Worm (Caenorhabditis elegans): Measurements from ENCODE around the gene srlf-34.

srlf-34 gene

DNA sequence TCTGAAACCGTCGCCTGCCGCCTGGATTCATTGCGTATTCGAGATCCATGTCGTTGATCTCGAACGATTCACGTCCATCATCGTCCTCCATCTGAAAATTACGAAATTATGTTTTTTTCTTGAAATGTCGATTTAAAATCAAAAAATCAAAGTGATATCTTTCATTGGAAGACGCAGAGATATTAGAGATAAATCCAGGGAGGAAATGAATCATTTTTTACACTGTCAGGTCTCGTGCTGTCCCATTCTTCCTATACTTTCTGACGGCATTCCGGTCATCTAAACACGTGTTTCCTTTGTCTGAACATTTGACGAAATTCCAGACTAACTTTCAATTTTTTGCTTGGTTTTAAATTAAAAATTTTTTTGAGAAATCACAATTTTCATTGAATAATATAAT lies 37.8 kb downstream of the srlf-34 start, which contains the start of gene stip-1:
Gene stip-1 (minus strand): TSS at position 98 of the 400 bp plus-strand sequence.
- TF ChIP-seq hmg-4 (GFP tag; optimal IDR thresholded peaks at IDR 0.05): no peak
- TF ChIP-seq B0310.2 (tag; optimal IDR thresholded peaks at IDR 0.05): no peak
- TF ChIP-seq ceh-13 (GFP tag; optimal IDR thresholded peaks at IDR 0.05): no peak
- TF ChIP-seq scrt-1 (GFP tag; IDR thresholded peaks at IDR 0.05): no peak
- no peak for TF ChIP-seq flt-1 (GFP tag; IDR thresholded peaks at IDR 0.05)
- TF ChIP-seq pes-1 (GFP tag; IDR thresholded peaks at IDR 0.05): no peak
- TF ChIP-seq ets-7 (tag; optimal IDR thresholded peaks at IDR 0.05): no peak
- no peak for TF ChIP-seq tbx-11 (GFP tag; IDR thresholded peaks at IDR 0.05)
- no peak for TF ChIP-seq hmbx-1 (tag; optimal IDR thresholded peaks at IDR 0.05)
- TF ChIP-seq F13C5.2 (tag; optimal IDR thresholded peaks at IDR 0.05): no peak
- no peak for TF ChIP-seq ama-1 (optimal IDR thresholded peaks at IDR 0.05)
- no peak for TF ChIP-seq hnd-1 (tag; optimal IDR thresholded peaks at IDR 0.05)
- no peak for TF ChIP-seq ceh-36 (tag; optimal IDR thresholded peaks at IDR 0.05)
- no peak for TF ChIP-seq aly-1 (tag; optimal IDR thresholded peaks at IDR 0.05)

DNA sequence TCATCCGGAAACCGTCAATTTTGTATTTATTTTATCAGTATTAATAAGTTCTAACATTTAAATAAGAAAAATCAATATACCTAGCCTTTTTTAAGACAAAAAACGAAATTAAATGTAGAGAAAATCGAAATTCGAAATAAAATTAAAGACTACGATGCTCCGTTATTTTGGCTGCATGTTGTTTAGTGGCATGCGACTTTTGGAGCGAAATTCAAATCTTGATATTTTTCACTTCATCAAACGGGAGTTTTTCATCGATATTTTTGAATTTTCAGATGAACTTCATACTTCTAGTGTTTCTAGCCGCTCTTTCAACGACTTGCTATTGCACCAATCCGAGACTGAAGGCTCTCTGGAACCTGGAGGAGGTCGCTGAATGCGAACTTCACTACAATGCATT lies 38.4 kb downstream of the srlf-34 start, which contains the start of gene C07E3.9:
Gene C07E3.9 (plus strand): TSS at position 270 of the 400 bp plus-strand sequence.
- no peak for TF ChIP-seq F13C5.2 (tag; optimal IDR thresholded peaks at IDR 0.05)
- no peak for TF ChIP-seq hmg-4 (GFP tag; optimal IDR thresholded peaks at IDR 0.05)

DNA sequence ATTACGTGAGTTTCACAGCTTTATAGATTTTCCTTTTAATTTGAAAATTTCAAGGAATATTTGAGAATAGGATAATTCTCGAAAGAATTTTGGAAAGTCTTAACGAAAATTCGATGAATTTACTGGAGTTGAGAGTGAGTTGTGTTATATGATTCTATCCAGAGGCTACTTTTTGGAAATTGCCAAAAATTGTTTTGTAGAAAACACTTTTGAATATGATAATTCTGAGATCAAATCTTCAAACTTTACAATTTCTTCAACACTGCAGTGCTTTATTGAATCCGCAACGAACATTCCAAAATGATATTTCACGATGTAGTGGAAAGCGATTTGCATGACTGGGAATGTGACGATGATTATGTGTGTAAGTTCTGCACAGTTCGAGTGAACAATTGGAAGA lies 39.9 kb downstream of the srlf-34 start, which contains the start of gene C07E3.8:
Gene C07E3.8 (plus strand): TSS at position 301 of the 400 bp plus-strand sequence.
- TF ChIP-seq pes-1 (GFP tag; IDR thresholded peaks at IDR 0.05) (no peak), F13C5.2 (tag; optimal IDR thresholded peaks at IDR 0.05) (no peak), ets-7 (tag; optimal IDR thresholded peaks at IDR 0.05) (no peak), B0310.2 (tag; optimal IDR thresholded peaks at IDR 0.05) (no peak), ama-1 (optimal IDR thresholded peaks at IDR 0.05) (no peak), ceh-13 (GFP tag; optimal IDR thresholded peaks at IDR 0.05) (no peak), tra-4 (tag; optimal IDR thresholded peaks at IDR 0.05) (no peak), aly-1 (tag; optimal IDR thresholded peaks at IDR 0.05) (no peak), hmg-4 (GFP tag; optimal IDR thresholded peaks at IDR 0.05) (no peak), tbx-11 (GFP tag; IDR thresholded peaks at IDR 0.05) (no peak), ceh-36 (tag; optimal IDR thresholded peaks at IDR 0.05) (no peak), flt-1 (GFP tag; IDR thresholded peaks at IDR 0.05) (no peak), sea-1 (GFP tag; conservative IDR thresholded peaks at IDR 0.05) (no peak), scrt-1 (GFP tag; IDR thresholded peaks at IDR 0.05) (no peak), hnd-1 (tag; optimal IDR thresholded peaks at IDR 0.05) (no peak), tbx-37 (GFP tag; conservative IDR thresholded peaks at IDR 0.05) (no peak), hmbx-1 (tag; optimal IDR thresholded peaks at IDR 0.05) (no peak)

- TF ChIP-seq flt-1 (GFP tag; IDR thresholded peaks at IDR 0.05) (no peak), ceh-36 (tag; optimal IDR thresholded peaks at IDR 0.05) (no peak), hmg-4 (GFP tag; optimal IDR thresholded peaks at IDR 0.05) (no peak), tra-4 (tag; optimal IDR thresholded peaks at IDR 0.05) (no peak), B0310.2 (tag; optimal IDR thresholded peaks at IDR 0.05) (no peak)
These were observed 45.4 kb downstream of the srlf-34 start, which contains the start of gene C07E3.3 for ce11 chrII:10357468-10358007. Gene C07E3.3 (minus strand): TSS chrII:10357518.

DNA sequence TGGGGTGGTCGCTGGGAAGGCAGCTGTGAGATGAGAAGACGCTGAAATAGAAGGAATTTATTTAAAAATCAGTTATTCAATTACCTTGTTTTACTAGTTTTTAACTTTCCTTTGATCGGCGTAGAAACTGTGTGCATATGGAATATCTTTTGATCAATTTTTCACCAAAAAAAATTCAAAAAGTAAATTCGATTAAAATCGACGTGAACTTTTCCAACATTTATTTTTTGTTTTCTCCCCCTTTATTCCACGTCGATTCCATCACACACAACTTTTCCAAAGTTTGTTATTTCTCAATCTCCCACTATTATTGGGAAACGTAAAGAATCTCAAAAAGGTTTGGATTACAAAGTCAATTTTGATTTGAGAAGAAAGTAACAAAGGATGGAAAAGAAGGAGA lies 48.4 kb downstream of the srlf-34 start, which contains the start of gene C07E3.4:
Gene C07E3.4 (plus strand): TSS at position 301 of the 400 bp plus-strand sequence.
- TF ChIP-seq hnd-1 (tag; optimal IDR thresholded peaks at IDR 0.05): no peak
- no peak for TF ChIP-seq aly-1 (tag; optimal IDR thresholded peaks at IDR 0.05)
- TF ChIP-seq ceh-13 (GFP tag; optimal IDR thresholded peaks at IDR 0.05): no peak
- TF ChIP-seq tra-4 (tag; optimal IDR thresholded peaks at IDR 0.05): no peak
- TF ChIP-seq F13C5.2 (tag; optimal IDR thresholded peaks at IDR 0.05): no peak
- no peak for TF ChIP-seq pes-1 (GFP tag; IDR thresholded peaks at IDR 0.05)
- TF ChIP-seq ama-1 (optimal IDR thresholded peaks at IDR 0.05): no peak
- TF ChIP-seq tbx-11 (GFP tag; IDR thresholded peaks at IDR 0.05): no peak
- TF ChIP-seq flt-1 (GFP tag; IDR thresholded peaks at IDR 0.05): no peak
- TF ChIP-seq hmbx-1 (tag; optimal IDR thresholded peaks at IDR 0.05): no peak
- no peak for TF ChIP-seq scrt-1 (GFP tag; IDR thresholded peaks at IDR 0.05)
- TF ChIP-seq ceh-36 (tag; optimal IDR thresholded peaks at IDR 0.05): no peak
- no peak for TF ChIP-seq hmg-4 (GFP tag; optimal IDR thresholded peaks at IDR 0.05)
- TF ChIP-seq tbx-37 (GFP tag; conservative IDR thresholded peaks at IDR 0.05): no peak
- TF ChIP-seq B0310.2 (tag; optimal IDR thresholded peaks at IDR 0.05): no peak

Measured in whole organism, early embryonic.